Worm (Caenorhabditis elegans) whole organism, early embryonic: ENCODE measurements around the gene T06E6.15.

Experiments used
- F13C5.2 ChIP-seq: sonication (generic microtip); optimal IDR thresholded peaks from 2 replicates; lab custom pipeline; 2017; ENCODE audit warnings: mild to moderate bottlenecking, missing genetic modification characterization, inconsistent platforms, missing compliant biosample characterization
- hnd-1 ChIP-seq: sonication (generic microtip); optimal IDR thresholded peaks from 2 replicates; lab custom pipeline; 2016; ENCODE audit warnings: missing genetic modification characterization, missing compliant biosample characterization
- pes-1 ChIP-seq: fragments of 200-800 bp; sonication (Bioruptor generic); IDR thresholded peaks from 2 replicates; pipeline ENCODE4 v1.3.6; 2022; ENCODE audit warnings: missing genetic modification reagents, missing genetic modification characterization, missing compliant biosample characterization
- tbx-37 ChIP-seq: fragments of 200-800 bp; sonication (Bioruptor generic); conservative IDR thresholded peaks from 2 replicates; pipeline ENCODE4 v1.3.6; 2022; ENCODE audit warnings: missing genetic modification reagents, missing genetic modification characterization, missing compliant biosample characterization

The T06E6.15 gene

DNA sequence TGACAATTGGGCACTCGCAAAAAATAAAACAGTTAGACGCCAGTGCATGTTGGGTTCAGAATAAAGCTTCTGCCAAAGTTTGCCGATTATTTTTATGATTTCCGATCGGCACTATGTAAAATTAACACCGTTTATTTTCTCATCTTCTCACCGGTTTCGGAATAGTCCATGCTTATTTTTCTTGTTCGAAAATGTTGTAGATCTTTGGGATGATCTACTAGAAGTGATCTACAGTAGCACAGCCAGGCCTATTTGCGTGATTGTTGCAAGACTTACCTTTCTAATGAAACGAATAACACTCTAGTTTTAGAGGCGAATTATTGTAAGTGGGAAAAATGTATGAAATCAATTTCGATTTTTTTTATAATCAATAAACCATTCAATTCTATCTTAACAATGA lies 49.0 kb downstream of the T06E6.15 start, which contains the start of gene clec-231:
clec-231 (minus strand) TSS at position 101 of the 400 bp plus-strand sequence.
- TF ChIP-seq F13C5.2 = no peak

- TF ChIP-seq tbx-37 (GFP tag; lab: Robert Waterston, UW) (no peak), hnd-1 (tag; lab: Kevin White, UChicago) (no peak), F13C5.2 (no peak), pes-1 (GFP tag; lab: Robert Waterston, UW) (no peak)
Observed at ce11 chrV:15349044-15349443, 50.5 kb downstream of the T06E6.15 start, which contains the start of gene clec-230. Gene clec-230 (minus strand): TSS chrV:15349144.
